Worm (Caenorhabditis elegans) whole organism, young adult: Measurements from ENCODE around the gene patr-1.

Experiments used
- B0035.1 ChIP-seq: sonication (generic microtip); optimal IDR thresholded peaks from 2 replicates; lab custom pipeline; 2016; ENCODE audit warnings: missing genetic modification characterization, mild to moderate bottlenecking, missing compliant biosample characterization, missing genotype, missing genetic modification reagents
- C06A6.2 ChIP-seq: fragments of 200-800 bp; sonication (Bioruptor generic); conservative IDR thresholded peaks from 2 replicates; pipeline ENCODE4 v1.3.6; 2022; ENCODE audit warnings: missing genetic modification characterization, missing compliant biosample characterization
- D2030.7 ChIP-seq: fragments of 200-800 bp; sonication (Bioruptor generic); IDR thresholded peaks from 2 replicates; pipeline ENCODE4 v1.3.6; 2022; ENCODE audit warnings: missing genetic modification reagents, missing genetic modification characterization, missing compliant biosample characterization
- F33H1.4 ChIP-seq: fragments of 200-800 bp; sonication (Bioruptor generic); IDR thresholded peaks from 2 replicates; pipeline ENCODE4 v1.3.6; 2022; ENCODE audit warnings: missing genetic modification reagents, missing genetic modification characterization, missing compliant biosample characterization
- F37B4.10 ChIP-seq: fragments of 200-800 bp; sonication (Bioruptor generic); IDR thresholded peaks from 2 replicates; pipeline ENCODE4 v1.3.6; 2022; ENCODE audit warnings: missing genetic modification characterization, missing compliant biosample characterization
- F49E8.2 ChIP-seq: sonication (generic microtip); optimal IDR thresholded peaks from 3 replicates; lab custom pipeline; 2017; ENCODE audit warnings: missing genetic modification characterization, mild to moderate bottlenecking, missing compliant biosample characterization, antibody characterized with exemption, moderate library complexity; ENCODE audit not compliant: insufficient read depth
- F57C9.4 ChIP-seq: sonication (generic microtip); optimal IDR thresholded peaks from 2 replicates; lab custom pipeline; 2017; ENCODE audit warnings: mild to moderate bottlenecking, missing genetic modification characterization, missing compliant biosample characterization
- T26A5.8 ChIP-seq: sonication (generic microtip); optimal IDR thresholded peaks from 2 replicates; lab custom pipeline; 2016; ENCODE audit warnings: missing genetic modification characterization, missing compliant biosample characterization
- Y67H2A.10 ChIP-seq: fragments of 200-800 bp; sonication (Bioruptor generic); conservative IDR thresholded peaks from 2 replicates; pipeline ENCODE4 v1.3.6; 2022; ENCODE audit warnings: missing genetic modification reagents, missing genetic modification characterization, missing compliant biosample characterization
- akir-1 ChIP-seq: fragments of 200-800 bp; sonication (Bioruptor generic); optimal IDR thresholded peaks from 2 replicates; lab custom pipeline; 2018; ENCODE audit warnings: mild to moderate bottlenecking, missing genetic modification characterization, moderate library complexity, missing compliant biosample characterization
- ama-1 ChIP-seq, 3 experiments: fragments of 150-350 bp in 1 of 3; sonication (generic microtip) in 2 of 3; optimal IDR thresholded peaks; 2 replicates each; lab custom pipeline; 2014 to 2018; ENCODE audit warnings: missing biosample characterization in 2 of 3, missing genetic modification characterization in 2 of 3, missing genetic modification reagents in 2 of 3
- aptf-2 ChIP-seq: fragments of 200-800 bp; sonication (Bioruptor generic); conservative IDR thresholded peaks from 2 replicates; pipeline ENCODE4 v1.3.6; 2022; ENCODE audit warnings: missing genetic modification reagents, missing genetic modification characterization, missing compliant biosample characterization
- athp-1 ChIP-seq: sonication (generic microtip); optimal IDR thresholded peaks from 2 replicates; lab custom pipeline; 2017; ENCODE audit warnings: mild to moderate bottlenecking, missing genetic modification characterization, missing compliant biosample characterization
- cebp-2 ChIP-seq: fragments of 200-800 bp; sonication (Bioruptor generic); IDR thresholded peaks from 2 replicates; pipeline ENCODE4 v1.3.6; 2022; ENCODE audit warnings: missing genetic modification characterization, missing compliant biosample characterization
- ceh-100 ChIP-seq: fragments of 200-800 bp; sonication (Bioruptor generic); IDR thresholded peaks from 2 replicates; pipeline ENCODE4 v1.3.6; 2022; ENCODE audit warnings: missing genetic modification reagents, missing genetic modification characterization, missing compliant biosample characterization
- ceh-58 ChIP-seq: fragments of 200-800 bp; sonication (Bioruptor generic); IDR thresholded peaks from 2 replicates; pipeline ENCODE4 v1.3.6; 2022; ENCODE audit warnings: missing genetic modification characterization, missing compliant biosample characterization
- ceh-91 ChIP-seq: fragments of 200-800 bp; sonication (Bioruptor generic); IDR thresholded peaks from 2 replicates; pipeline ENCODE4 v1.3.6; 2022; ENCODE audit warnings: missing genetic modification reagents, missing genetic modification characterization, missing compliant biosample characterization
- dox-1 ChIP-seq: fragments of 200-800 bp; sonication (Bioruptor generic); IDR thresholded peaks from 2 replicates; pipeline ENCODE4 v1.3.6; 2022; ENCODE audit warnings: missing genetic modification reagents, missing genetic modification characterization, missing compliant biosample characterization
- dpff-1 ChIP-seq: sonication (generic microtip); optimal IDR thresholded peaks from 2 replicates; lab custom pipeline; 2017; ENCODE audit warnings: mild to moderate bottlenecking, missing genetic modification characterization, missing compliant biosample characterization
- egl-18 ChIP-seq: fragments of 200-800 bp; sonication (Bioruptor generic); IDR thresholded peaks from 2 replicates; pipeline ENCODE4 v1.3.6; 2022; ENCODE audit warnings: missing genetic modification reagents, missing genetic modification characterization, missing compliant biosample characterization
- egl-44 ChIP-seq: fragments of 200-800 bp; sonication (Bioruptor generic); IDR thresholded peaks from 2 replicates; pipeline ENCODE4 v1.3.6; 2022; ENCODE audit warnings: missing genetic modification reagents, missing genetic modification characterization, missing compliant biosample characterization
- egrh-3 ChIP-seq: fragments of 200-800 bp; sonication (Bioruptor generic); IDR thresholded peaks from 2 replicates; pipeline ENCODE4 v1.3.6; 2022; ENCODE audit warnings: missing genetic modification reagents, missing genetic modification characterization, missing compliant biosample characterization
- him-1 ChIP-seq: sonication (generic microtip); optimal IDR thresholded peaks from 2 replicates; lab custom pipeline; 2016; ENCODE audit warnings: missing genotype, missing genetic modification reagents, missing genetic modification characterization, missing compliant biosample characterization
- hlh-26 ChIP-seq: fragments of 200-800 bp; sonication (Bioruptor generic); conservative IDR thresholded peaks from 2 replicates; pipeline ENCODE4 v1.3.6; 2022; ENCODE audit warnings: missing genetic modification reagents, missing genetic modification characterization, missing compliant biosample characterization
- let-526 ChIP-seq: fragments of 200-800 bp; sonication (Bioruptor generic); IDR thresholded peaks from 2 replicates; pipeline ENCODE4 v1.3.6; 2022; ENCODE audit warnings: missing genetic modification reagents, missing genetic modification characterization, missing compliant biosample characterization
- lin-26 ChIP-seq: fragments of 200-800 bp; sonication (Bioruptor generic); IDR thresholded peaks from 2 replicates; pipeline ENCODE4 v1.3.6; 2022; ENCODE audit warnings: missing genetic modification reagents, missing genetic modification characterization, missing compliant biosample characterization
- lin-35 ChIP-seq, 3 experiments: fragments of 150-350 bp in 2 of 3; sonication (generic microtip) in 1 of 3; optimal IDR thresholded peaks; 2 replicates each; lab custom pipeline; 2014 to 2018; ENCODE audit warnings: missing biosample characterization in 3 of 3, missing genetic modification characterization in 3 of 3, missing genetic modification reagents in 3 of 3
- lin-54 ChIP-seq: fragments of 200-800 bp; sonication (Bioruptor generic); optimal IDR thresholded peaks from 2 replicates; lab custom pipeline; 2018; ENCODE audit warnings: mild to moderate bottlenecking, missing genetic modification characterization, missing compliant biosample characterization
- lir-1 ChIP-seq: fragments of 200-800 bp; sonication (Bioruptor generic); conservative IDR thresholded peaks from 2 replicates; pipeline ENCODE4 v1.3.6; 2022; ENCODE audit warnings: missing genetic modification reagents, missing genetic modification characterization, missing compliant biosample characterization
- madf-3 ChIP-seq: fragments of 200-800 bp; sonication (Bioruptor generic); IDR thresholded peaks from 2 replicates; pipeline ENCODE4 v1.3.6; 2022; ENCODE audit warnings: missing genetic modification reagents, missing genetic modification characterization, missing compliant biosample characterization
- mxl-1 ChIP-seq: sonication (generic microtip); optimal IDR thresholded peaks from 2 replicates; lab custom pipeline; 2016; ENCODE audit warnings: missing genetic modification characterization, missing compliant biosample characterization
- nhr-120 ChIP-seq: fragments of 200-800 bp; sonication (Bioruptor generic); IDR thresholded peaks from 2 replicates; pipeline ENCODE4 v1.3.6; 2022; ENCODE audit warnings: missing genetic modification characterization, missing compliant biosample characterization
- nhr-90 ChIP-seq: sonication (generic microtip); optimal IDR thresholded peaks from 2 replicates; lab custom pipeline; 2016; ENCODE audit warnings: missing genotype, mild to moderate bottlenecking, missing genetic modification characterization, missing compliant biosample characterization
- rcor-1 ChIP-seq: fragments of 200-800 bp; sonication (Bioruptor generic); IDR thresholded peaks from 2 replicates; pipeline ENCODE4 v1.3.6; 2022; ENCODE audit warnings: missing genetic modification reagents, missing genetic modification characterization, missing compliant biosample characterization
- snpc-1.1 ChIP-seq: sonication (generic microtip); optimal IDR thresholded peaks from 2 replicates; lab custom pipeline; 2017; ENCODE audit warnings: missing genetic modification characterization, mild to moderate bottlenecking, missing compliant biosample characterization, antibody characterized with exemption, moderate library complexity, missing genotype, missing genetic modification reagents; ENCODE audit not compliant: insufficient read depth
- snpc-3.4 ChIP-seq: sonication (generic microtip); optimal IDR thresholded peaks from 2 replicates; lab custom pipeline; 2017; ENCODE audit warnings: missing genetic modification characterization, mild to moderate bottlenecking, missing compliant biosample characterization, antibody characterized with exemption, moderate library complexity, missing genotype, missing genetic modification reagents
- tbp1 ChIP-seq: fragments of 200-800 bp; sonication (Bioruptor generic); optimal IDR thresholded peaks from 2 replicates; lab custom pipeline; 2018; ENCODE audit warnings: mild to moderate bottlenecking, missing genetic modification characterization, missing compliant biosample characterization
- tlf-1 ChIP-seq: fragments of 200-800 bp; sonication (Bioruptor generic); optimal IDR thresholded peaks from 2 replicates; lab custom pipeline; 2018; ENCODE audit warnings: mild to moderate bottlenecking, missing genetic modification characterization, missing compliant biosample characterization
- unc-62 ChIP-seq: fragments of 150-350 bp; optimal IDR thresholded peaks from 2 replicates; lab custom pipeline; 2014; ENCODE audit warnings: missing biosample characterization, missing genetic modification reagents, missing genetic modification characterization
- zfh-2 ChIP-seq: fragments of 200-800 bp; sonication (Bioruptor generic); conservative IDR thresholded peaks from 2 replicates; pipeline ENCODE4 v1.3.6; 2022; ENCODE audit warnings: missing genetic modification reagents, missing genetic modification characterization, missing compliant biosample characterization
- zim-3 ChIP-seq: sonication (generic microtip); optimal IDR thresholded peaks from 2 replicates; lab custom pipeline; 2017; ENCODE audit warnings: mild to moderate bottlenecking, missing genetic modification characterization, moderate library complexity, missing compliant biosample characterization
- ztf-22 ChIP-seq: fragments of 200-800 bp; sonication (Bioruptor generic); optimal IDR thresholded peaks from 2 replicates; lab custom pipeline; 2018; ENCODE audit warnings: mild to moderate bottlenecking, missing genetic modification characterization, moderate library complexity, missing compliant biosample characterization
- ztf-26 ChIP-seq: sonication (generic microtip); optimal IDR thresholded peaks from 2 replicates; lab custom pipeline; 2017; ENCODE audit warnings: missing genetic modification characterization, missing compliant biosample characterization
- ztf-6 ChIP-seq: fragments of 200-800 bp; sonication (Bioruptor generic); IDR thresholded peaks from 2 replicates; pipeline ENCODE4 v1.3.6; 2022; ENCODE audit warnings: missing genetic modification reagents, missing genetic modification characterization, missing compliant biosample characterization

patr-1 gene

ce11 chrII:11729757-11730535, 47.8 kb downstream of the patr-1 start:
- TF ChIP-seq cebp-2, result 0 out of 2 replicates have a peak, but pooled peaks have one; percentile 14
- 0 out of 2 replicates have a peak, but pooled peaks have one; percentile 25 for TF ChIP-seq lin-26
- TF ChIP-seq ztf-22 (GFP tag; lab: Kevin White, UChicago), result no peak
- TF ChIP-seq C06A6.2 (GFP tag; lab: Robert Waterston, UW), result no peak
- TF ChIP-seq T26A5.8, result no peak
- TF ChIP-seq ztf-26, result no peak
- no peak for TF ChIP-seq aptf-2 (GFP tag; lab: Robert Waterston, UW)
- no peak for TF ChIP-seq F49E8.2 (tag; lab: Kevin White, UChicago)
- TF ChIP-seq egrh-3 (GFP tag; lab: Robert Waterston, UW), result peak; percentile 84; the same call in 1 of the 2 replicates
- peak; percentile 77; the same call in 1 of the 2 replicates for TF ChIP-seq F37B4.10 (GFP tag; lab: Robert Waterston, UW)

DNA sequence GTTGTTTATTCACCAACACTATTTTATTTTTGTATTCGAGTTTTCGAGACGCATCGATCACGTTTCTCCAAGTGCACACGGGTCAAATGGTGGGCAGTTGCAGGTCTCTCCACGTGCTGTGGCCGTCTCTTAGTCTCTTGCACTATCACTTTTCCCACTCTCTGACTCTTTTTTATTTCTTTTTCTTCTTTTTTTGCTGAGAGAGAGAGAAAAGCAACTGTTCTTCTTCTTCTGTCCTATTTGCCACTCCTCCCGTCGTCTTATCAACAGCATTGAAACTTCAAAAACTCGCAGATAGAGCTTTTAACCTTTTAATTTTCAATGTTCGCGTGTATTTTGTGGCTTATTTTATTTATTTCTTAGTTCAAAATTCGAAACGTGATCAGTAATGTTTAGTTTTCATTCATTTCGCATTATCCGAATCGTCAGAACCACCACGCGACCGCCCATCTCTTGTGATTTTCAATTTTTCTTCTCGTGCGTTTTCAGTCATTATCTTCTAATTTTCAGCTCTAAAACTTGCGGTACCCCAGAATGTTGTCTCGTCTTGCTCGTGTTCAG, 49.1 kb downstream of the patr-1 start, which contains the start of gene alh-8:
Gene alh-8 (plus strand): TSS at position 511 of the 561 bp plus-strand sequence.
- TF ChIP-seq B0035.1 (tag; lab: Kevin White, UChicago) (no peak), lin-54 (GFP tag; lab: Kevin White, UChicago) (peak; percentile 33), egl-44 (GFP tag; lab: Robert Waterston, UW) (no peak), ceh-100 (GFP tag; lab: Robert Waterston, UW) (no peak), ceh-91 (no peak), egl-18 (no peak), F57C9.4 (tag; lab: Kevin White, UChicago) (no peak), ama-1 (optimal IDR thresholded peaks at IDR 0.05; lab: Kevin White, UChicago) (no peak), ama-1 (GFP tag; optimal IDR thresholded peaks at IDR 0.05; lab: Kevin White, UChicago) (no peak), unc-62 (GFP tag; lab: Kevin White, UChicago) (no peak), dpff-1 (tag; lab: Kevin White, UChicago) (no peak), zfh-2 (GFP tag; lab: Robert Waterston, UW) (no peak), lin-26 (0 out of 2 replicates have a peak, but pooled peaks have one; percentile 40), hlh-26 (no peak), rcor-1 (GFP tag; lab: Robert Waterston, UW) (peak; percentile 36; the same call in 1 of the 2 replicates), nhr-90 (tag; lab: Kevin White, UChicago) (peak; percentile 5), ztf-26 (peak; percentile 40), akir-1 (GFP tag; lab: Kevin White, UChicago) (no peak), snpc-3.4 (tag; lab: Kevin White, UChicago) (peak; percentile 3), athp-1 (tag; lab: Kevin White, UChicago) (peak; percentile 5), ceh-58 (GFP tag; lab: Robert Waterston, UW) (no peak), C06A6.2 (GFP tag; lab: Robert Waterston, UW) (no peak), him-1 (tag; lab: Kevin White, UChicago) (no peak), let-526 (GFP tag; lab: Robert Waterston, UW) (no peak), F33H1.4 (GFP tag; lab: Robert Waterston, UW) (no peak), Y67H2A.10 (no peak), snpc-1.1 (tag; lab: Kevin White, UChicago) (no peak), zim-3 (tag; lab: Kevin White, UChicago) (no peak), tbp1 (peak; percentile 43), cebp-2 (no peak), dox-1 (0 out of 2 replicates have a peak, but pooled peaks have one; percentile 25), lir-1 (0 out of 2 replicates have a peak, but pooled peaks have one; percentile 30), ztf-6 (GFP tag; lab: Robert Waterston, UW) (no peak), mxl-1 (tag; lab: Kevin White, UChicago) (no peak), nhr-120 (GFP tag; lab: Robert Waterston, UW) (no peak), tlf-1 (GFP tag; lab: Kevin White, UChicago) (peak; percentile 65), lin-35 (GFP tag; optimal IDR thresholded peaks at IDR 0.05; lab: Kevin White, UChicago) (no peak), madf-3 (peak; percentile 80), D2030.7 (GFP tag; lab: Robert Waterston, UW) (0 out of 2 replicates have a peak, but pooled peaks have one; percentile 14)
